Worm (Caenorhabditis elegans) whole organism, L2 larva: ENCODE data around the gene gtf-2H2C.

Experiments
- R02D3.7 ChIP-seq: fragments of 150-350 bp; optimal IDR thresholded peaks from 2 replicates; lab custom pipeline; 2014; ENCODE audit warnings: missing biosample characterization, missing genetic modification characterization
- peb-1 ChIP-seq: fragments of 150-350 bp; optimal IDR thresholded peaks from 2 replicates; lab custom pipeline; 2014; ENCODE audit warnings: missing biosample characterization, missing genetic modification characterization
- snpc-4 ChIP-seq: fragments of 150-350 bp; optimal IDR thresholded peaks from 2 replicates; lab custom pipeline; 2014; ENCODE audit warnings: missing biosample characterization, missing genetic modification characterization
- unc-62 ChIP-seq: fragments of 150-350 bp; optimal IDR thresholded peaks from 2 replicates; lab custom pipeline; 2014; ENCODE audit warnings: missing biosample characterization, missing genetic modification reagents, missing genetic modification characterization

DNA sequence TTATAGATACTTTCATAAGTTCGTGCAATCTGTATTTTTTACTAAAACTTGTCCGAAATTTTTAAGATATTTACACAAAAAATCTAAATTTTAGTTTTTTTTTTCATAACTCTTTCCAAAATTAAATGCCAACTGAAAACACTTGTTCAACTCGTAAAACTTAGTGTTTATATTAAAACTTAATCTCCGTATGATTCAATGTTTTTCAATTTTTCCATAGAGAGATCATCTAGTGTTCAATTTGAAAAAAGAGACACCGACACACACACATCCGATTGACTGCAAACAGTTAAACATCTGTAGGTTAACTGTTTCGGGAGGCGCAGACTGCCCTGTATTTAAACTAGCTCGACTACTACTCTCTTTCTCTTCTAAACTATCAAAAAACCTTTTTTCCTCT lies 18.4 kb upstream of the gtf-2H2C start, which contains the start of gene T16H12.9:
- TF ChIP-seq peb-1 (tag; lab: Kevin White, UChicago) (no peak), snpc-4 (tag; lab: Kevin White, UChicago) (no peak), unc-62 (GFP tag; lab: Kevin White, UChicago) (no peak), R02D3.7 (tag; lab: Kevin White, UChicago) (no peak)
